Comparison of ENCODE assay signal across 1 fruit fly cellular context in the genomic region with DNA sequence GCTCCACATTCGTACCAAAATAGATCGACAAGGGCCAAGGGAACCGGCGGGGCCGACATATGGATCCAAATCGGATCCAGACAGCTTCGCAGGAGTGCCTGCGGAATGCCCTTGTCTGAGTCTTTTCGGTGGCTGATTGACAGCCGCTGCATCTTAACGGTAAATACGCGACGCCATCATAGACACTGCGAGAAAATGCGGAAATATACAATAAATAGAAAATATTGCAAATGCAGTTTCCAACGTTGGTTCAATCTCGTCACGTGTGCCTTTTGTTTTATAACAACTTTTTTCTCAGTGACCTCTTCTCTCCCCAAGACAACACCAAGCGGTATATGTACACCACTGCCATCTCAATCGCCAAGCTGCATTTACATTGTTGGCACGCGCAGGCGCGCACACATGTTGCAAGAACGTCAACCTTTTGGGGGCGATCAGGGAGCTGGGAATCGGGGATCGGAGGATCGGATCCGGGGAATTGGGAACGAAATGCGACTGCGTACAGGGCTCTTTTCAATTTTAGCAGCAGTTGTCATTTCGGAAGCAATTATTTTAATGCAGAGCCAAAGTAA.
TF ChIP-seq lines count a peak whose summit lies in the region.

No protein-coding gene starts in this region.

TF ChIP-seq in whole organism, embryonic, 481 proteins besides CTCF, POLR2A, EP300 and RAD21 (continued from another document):
- no peak for TF ChIP-seq sc (optimal IDR thresholded peaks at IDR 0.05; lab: Kevin White, UChicago)
- TF ChIP-seq sc (GFP tag; optimal IDR thresholded peaks at IDR 0.05; lab: Kevin White, UChicago), result no peak
- no peak for TF ChIP-seq h (optimal IDR thresholded peaks at IDR 0.05; lab: Kevin White, UChicago)
- no peak for TF ChIP-seq unpg (GFP tag; optimal IDR thresholded peaks at IDR 0.05; lab: Kevin White, UChicago)
- TF ChIP-seq twi (tag; optimal IDR thresholded peaks at IDR 0.05; lab: Kevin White, UChicago), result peak; percentile 81
- peak; percentile 8 for TF ChIP-seq CG5180 (GFP tag; optimal IDR thresholded peaks at IDR 0.05; lab: Kevin White, UChicago)
- no peak for TF ChIP-seq Dll (GFP tag; IDR thresholded peaks at IDR 0.05; lab: Robert Waterston, UW; ENCODE audit: partially characterized antibody)
- no peak for TF ChIP-seq br (optimal IDR thresholded peaks at IDR 0.05; lab: Kevin White, UChicago)
- no peak for TF ChIP-seq Rfx (GFP tag; IDR thresholded peaks at IDR 0.05; lab: Robert Waterston, UW)
- no peak for TF ChIP-seq trem (tag; optimal IDR thresholded peaks at IDR 0.05; lab: Kevin White, UChicago)
- no peak for TF ChIP-seq sd (tag; optimal IDR thresholded peaks at IDR 0.05; lab: Kevin White, UChicago)
- TF ChIP-seq pb (GFP tag; optimal IDR thresholded peaks at IDR 0.05; lab: Kevin White, UChicago), result no peak
- no peak for TF ChIP-seq Sox102F (GFP tag; optimal IDR thresholded peaks at IDR 0.05; lab: Kevin White, UChicago)
- TF ChIP-seq sisA (GFP tag; IDR thresholded peaks at IDR 0.05; lab: Robert Waterston, UW), result no peak
- TF ChIP-seq Ravus (GFP tag; IDR thresholded peaks at IDR 0.05; lab: Robert Waterston, UW), result no peak
- TF ChIP-seq CG18599 (GFP tag; optimal IDR thresholded peaks at IDR 0.05; lab: Kevin White, UChicago), result no peak
- no peak for TF ChIP-seq CG12071 (GFP tag; optimal IDR thresholded peaks at IDR 0.05; lab: Kevin White, UChicago)
- no peak for TF ChIP-seq Blimp-1 (GFP tag; optimal IDR thresholded peaks at IDR 0.05; lab: Kevin White, UChicago)
- TF ChIP-seq Lim3 (GFP tag; IDR thresholded peaks at IDR 0.05; lab: Robert Waterston, UW), result no peak
- no peak for TF ChIP-seq CG1792 (GFP tag; optimal IDR thresholded peaks at IDR 0.05; lab: Kevin White, UChicago)
- TF ChIP-seq CG14050 (GFP tag; IDR thresholded peaks at IDR 0.05; lab: Robert Waterston, UW), result no peak
- TF ChIP-seq CG11456 (GFP tag; IDR thresholded peaks at IDR 0.05; lab: Robert Waterston, UW), result no peak
- no peak for TF ChIP-seq sqz (GFP tag; optimal IDR thresholded peaks at IDR 0.05; lab: Kevin White, UChicago)
- 0 out of 2 replicates have a peak, but pooled peaks have one; percentile 16 for TF ChIP-seq CG4404 (GFP tag; IDR thresholded peaks at IDR 0.05; lab: Robert Waterston, UW)
- TF ChIP-seq CG12942 (GFP tag; optimal IDR thresholded peaks at IDR 0.05; lab: Kevin White, UChicago), result no peak
- peak; percentile 48 for TF ChIP-seq Med (GFP tag; lab: Kevin White, UChicago)
- no peak for TF ChIP-seq Myb (GFP tag; optimal IDR thresholded peaks at IDR 0.05; lab: Kevin White, UChicago)
- TF ChIP-seq Side (GFP tag; optimal IDR thresholded peaks at IDR 0.05; lab: Kevin White, UChicago), result no peak
- TF ChIP-seq CG4820 (GFP tag; optimal IDR thresholded peaks at IDR 0.05; lab: Kevin White, UChicago), result no peak
- TF ChIP-seq aop (GFP tag; IDR thresholded peaks at IDR 0.05; lab: Robert Waterston, UW), result no peak
- TF ChIP-seq CoRest (tag; optimal IDR thresholded peaks at IDR 0.05; lab: Kevin White, UChicago), result no peak
- TF ChIP-seq mam (GFP tag; optimal IDR thresholded peaks at IDR 0.05; lab: Kevin White, UChicago), result no peak
- no peak for TF ChIP-seq CG16863 (GFP tag; optimal IDR thresholded peaks at IDR 0.05; lab: Kevin White, UChicago)
- no peak for TF ChIP-seq Nf-YC (tag; optimal IDR thresholded peaks at IDR 0.05; lab: Kevin White, UChicago)
- TF ChIP-seq scrt (GFP tag; optimal IDR thresholded peaks at IDR 0.05; lab: Kevin White, UChicago), result no peak
- TF ChIP-seq CG32772 (GFP tag; IDR thresholded peaks at IDR 0.05; lab: Robert Waterston, UW), result no peak
- no peak for TF ChIP-seq ewg (GFP tag; optimal IDR thresholded peaks at IDR 0.05; lab: Kevin White, UChicago)
- TF ChIP-seq CG4617 (GFP tag; optimal IDR thresholded peaks at IDR 0.05; lab: Kevin White, UChicago; ENCODE audit: borderline replicate concordance), result no peak
- TF ChIP-seq CG18262 (tag; optimal IDR thresholded peaks at IDR 0.05; lab: Kevin White, UChicago), result peak; percentile 23
- no peak for TF ChIP-seq CG6813 (GFP tag; optimal IDR thresholded peaks at IDR 0.05; lab: Kevin White, UChicago)
- no peak for TF ChIP-seq CG2129 (GFP tag; IDR thresholded peaks at IDR 0.05; lab: Robert Waterston, UW; ENCODE audit: partially characterized antibody)
- TF ChIP-seq z (GFP tag; IDR thresholded peaks at IDR 0.05; lab: Robert Waterston, UW), result peak; percentile 35; the same call in 1 of the 3 replicates
- TF ChIP-seq fu2 (GFP tag; optimal IDR thresholded peaks at IDR 0.05; lab: Kevin White, UChicago), result no peak
- TF ChIP-seq CG31365 (tag; optimal IDR thresholded peaks at IDR 0.05; lab: Kevin White, UChicago), result no peak
- TF ChIP-seq CG30020 (tag; optimal IDR thresholded peaks at IDR 0.05; lab: Kevin White, UChicago), result no peak
- no peak for TF ChIP-seq CG9797 (GFP tag; optimal IDR thresholded peaks at IDR 0.05; lab: Kevin White, UChicago)
- no peak for TF ChIP-seq hb (GFP tag; IDR thresholded peaks at IDR 0.05; lab: Robert Waterston, UW; ENCODE audit: partially characterized antibody)
- no peak for TF ChIP-seq crp (GFP tag; optimal IDR thresholded peaks at IDR 0.05; lab: Kevin White, UChicago)
- TF ChIP-seq seq (GFP tag; IDR thresholded peaks at IDR 0.05; lab: Robert Waterston, UW), result no peak
- no peak for TF ChIP-seq HHEX (GFP tag; optimal IDR thresholded peaks at IDR 0.05; lab: Kevin White, UChicago)
- TF ChIP-seq pros (GFP tag; optimal IDR thresholded peaks at IDR 0.05; lab: Kevin White, UChicago), result peak; percentile 56
- TF ChIP-seq Sin3A (optimal IDR thresholded peaks at IDR 0.05; lab: Kevin White, UChicago), result no peak
- no peak for TF ChIP-seq CG6175 (GFP tag; IDR thresholded peaks at IDR 0.05; lab: Robert Waterston, UW)
- TF ChIP-seq wor (GFP tag; IDR thresholded peaks at IDR 0.05; lab: Robert Waterston, UW), result no peak
- no peak for TF ChIP-seq hbn (GFP tag; IDR thresholded peaks at IDR 0.05; lab: Robert Waterston, UW; ENCODE audit: partially characterized antibody)
- TF ChIP-seq Eip74EF (GFP tag; optimal IDR thresholded peaks at IDR 0.05; lab: Kevin White, UChicago), result no peak
- no peak for TF ChIP-seq Chrac-16 (GFP tag; optimal IDR thresholded peaks at IDR 0.05; lab: Kevin White, UChicago)
- TF ChIP-seq Hr78 (GFP tag; optimal IDR thresholded peaks at IDR 0.05; lab: Kevin White, UChicago), result no peak
- no peak for TF ChIP-seq CG8924 (tag; optimal IDR thresholded peaks at IDR 0.05; lab: Kevin White, UChicago)
- no peak for TF ChIP-seq CG2116 (GFP tag; optimal IDR thresholded peaks at IDR 0.05; lab: Kevin White, UChicago)
- TF ChIP-seq CG13624 (GFP tag; optimal IDR thresholded peaks at IDR 0.05; lab: Kevin White, UChicago), result no peak
- TF ChIP-seq dimm (GFP tag; IDR thresholded peaks at IDR 0.05; lab: Robert Waterston, UW), result no peak
- no peak for TF ChIP-seq CG5245 (GFP tag; optimal IDR thresholded peaks at IDR 0.05; lab: Kevin White, UChicago)
- TF ChIP-seq sens-2 (GFP tag; IDR thresholded peaks at IDR 0.05; lab: Robert Waterston, UW), result no peak
- TF ChIP-seq CG2199 (GFP tag; IDR thresholded peaks at IDR 0.05; lab: Robert Waterston, UW), result no peak
- no peak for TF ChIP-seq CG1603 (tag; optimal IDR thresholded peaks at IDR 0.05; lab: Kevin White, UChicago)
- TF ChIP-seq gcm (GFP tag; optimal IDR thresholded peaks at IDR 0.05; lab: Kevin White, UChicago), result no peak
- no peak for TF ChIP-seq repo (GFP tag; optimal IDR thresholded peaks at IDR 0.05; lab: Kevin White, UChicago)
- no peak for TF ChIP-seq Trl (optimal IDR thresholded peaks at IDR 0.05; lab: Kevin White, UChicago)
- no peak for TF ChIP-seq Trl (GFP tag; optimal IDR thresholded peaks at IDR 0.05; lab: Kevin White, UChicago)
- no peak for TF ChIP-seq CG11560 (tag; IDR thresholded peaks at IDR 0.05; lab: Robert Waterston, UW)
- TF ChIP-seq Dp (GFP tag; optimal IDR thresholded peaks at IDR 0.05; lab: Kevin White, UChicago), result no peak
- no peak for TF ChIP-seq Adf1 (GFP tag; IDR thresholded peaks at IDR 0.05; lab: Robert Waterston, UW)
- no peak for TF ChIP-seq pan (optimal IDR thresholded peaks at IDR 0.05; lab: Kevin White, UChicago)
- TF ChIP-seq pan (GFP tag; optimal IDR thresholded peaks at IDR 0.05 in 1 of 2, IDR thresholded peaks at IDR 0.05 in 1 of 2), result no peak
- TF ChIP-seq CG14014 (GFP tag; IDR thresholded peaks at IDR 0.05; lab: Robert Waterston, UW), result no peak
- TF ChIP-seq CG11247 (GFP tag; IDR thresholded peaks at IDR 0.05; lab: Robert Waterston, UW), result no peak
- TF ChIP-seq stc (GFP tag; IDR thresholded peaks at IDR 0.05; lab: Robert Waterston, UW), result no peak
- peak; percentile 69 for TF ChIP-seq sens (GFP tag; lab: Kevin White, UChicago)
- no peak for TF ChIP-seq CG7987 (GFP tag; optimal IDR thresholded peaks at IDR 0.05; lab: Kevin White, UChicago)
- TF ChIP-seq slbo (GFP tag; IDR thresholded peaks at IDR 0.05; lab: Robert Waterston, UW), result no peak
TF ChIP-seq in whole organism, embryonic: peak in this region for 16.
